Fruit fly (Drosophila melanogaster) whole organism, embryonic: ENCODE data around the gene CG14000.

Experiments
- CG10209 ChIP-seq: fragments of 200-800 bp; sonication (Bioruptor generic); optimal IDR thresholded peaks from 3 replicates; lab custom pipeline; 2017; ENCODE audit warnings: missing biosample characterization, mild to moderate bottlenecking, missing genetic modification characterization, missing genetic modification reagents
- CG11723 ChIP-seq: fragments of 200-800 bp; sonication (Bioruptor generic); optimal IDR thresholded peaks from 2 replicates; lab custom pipeline; 2017; ENCODE audit warnings: missing biosample characterization, mild to moderate bottlenecking, missing genetic modification characterization
- CG12769 ChIP-seq: fragments of 200-800 bp; sonication (Bioruptor generic); optimal IDR thresholded peaks from 2 replicates; lab custom pipeline; 2019; ENCODE audit warnings: missing biosample characterization, mild to moderate bottlenecking, missing genetic modification characterization, moderate library complexity
- CG15269 ChIP-seq: fragments of 200-800 bp; sonication (Bioruptor generic); optimal IDR thresholded peaks from 2 replicates; lab custom pipeline; 2018; ENCODE audit warnings: missing biosample characterization, mild to moderate bottlenecking, missing genetic modification characterization, moderate library complexity
- CG17385 ChIP-seq: fragments of 200-800 bp; sonication (Bioruptor generic); optimal IDR thresholded peaks from 3 replicates; lab custom pipeline; 2018; ENCODE audit warnings: missing biosample characterization, mild to moderate bottlenecking, missing genetic modification characterization
- CG17829 ChIP-seq: fragments of 200-800 bp; optimal IDR thresholded peaks from 2 replicates; lab custom pipeline; 2019; ENCODE audit warnings: missing biosample characterization, mild to moderate bottlenecking, missing genetic modification characterization, moderate library complexity
- CG4404 ChIP-seq: fragments of 200-800 bp; sonication (Bioruptor generic); IDR thresholded peaks from 2 replicates; pipeline ENCODE4 v1.3.6; 2022; ENCODE audit warnings: missing biosample characterization, missing genetic modification characterization
- CG6683 ChIP-seq: fragments of 200-800 bp; sonication (Bioruptor generic); optimal IDR thresholded peaks from 2 replicates; lab custom pipeline; 2017; ENCODE audit warnings: missing biosample characterization, mild to moderate bottlenecking, missing genetic modification characterization, missing genetic modification reagents
- CG6854 ChIP-seq: fragments of 200-800 bp; sonication (Bioruptor generic); optimal IDR thresholded peaks from 3 replicates; lab custom pipeline; 2017; ENCODE audit warnings: missing biosample characterization, mild to moderate bottlenecking, missing genetic modification characterization
- CG7745 ChIP-seq: fragments of 200-800 bp; sonication (Bioruptor generic); optimal IDR thresholded peaks from 2 replicates; lab custom pipeline; 2018; ENCODE audit warnings: missing biosample characterization, mild to moderate bottlenecking, missing genetic modification characterization, moderate library complexity
- CG7963 ChIP-seq: fragments of 200-800 bp; sonication (Bioruptor generic); IDR thresholded peaks from 3 replicates; pipeline ENCODE4 v1.3.6; 2022; ENCODE audit warnings: missing biosample characterization, missing genetic modification characterization; ENCODE audit not compliant: partially characterized antibody
- CG8388 ChIP-seq: fragments of 200-800 bp; sonication (Bioruptor generic); optimal IDR thresholded peaks from 2 replicates; lab custom pipeline; 2019; ENCODE audit warnings: missing biosample characterization, mild to moderate bottlenecking, missing genetic modification characterization, moderate library complexity
- CG8924 ChIP-seq: fragments of 200-800 bp; optimal IDR thresholded peaks from 3 replicates; lab custom pipeline; 2019; ENCODE audit warnings: missing biosample characterization, mild to moderate bottlenecking, missing genetic modification characterization, moderate library complexity
- CG9727 ChIP-seq: fragments of 200-800 bp; sonication (Bioruptor generic); optimal IDR thresholded peaks from 3 replicates; lab custom pipeline; 2017; ENCODE audit warnings: missing biosample characterization, mild to moderate bottlenecking, missing genetic modification characterization
- Camta ChIP-seq: fragments of 200-800 bp; sonication (Bioruptor generic); optimal IDR thresholded peaks from 2 replicates; lab custom pipeline; 2016; ENCODE audit warnings: missing biosample characterization, missing genetic modification characterization
- D ChIP-seq, 2 experiments: fragments of 200-800 bp in 1 of 2; fragments of >200 bp in 1 of 2; sonication (Bioruptor generic) in 1 of 2; optimal IDR thresholded peaks; 2 replicates in 1 of 2; 3 replicates in 1 of 2; lab custom pipeline; 2017; ENCODE audit warnings: mild to moderate bottlenecking in 1 of 2, missing biosample characterization in 1 of 2, missing genetic modification characterization in 1 of 2, missing genetic modification reagents in 1 of 2
- Deaf1 ChIP-seq: fragments of 200-800 bp; optimal IDR thresholded peaks from 3 replicates; lab custom pipeline; 2019; ENCODE audit warnings: missing biosample characterization, mild to moderate bottlenecking, missing genetic modification characterization, moderate library complexity
- Dll ChIP-seq: fragments of 200-800 bp; sonication (Bioruptor generic); IDR thresholded peaks from 4 replicates; pipeline ENCODE4 v1.3.6; 2022; ENCODE audit warnings: missing biosample characterization, missing genetic modification characterization; ENCODE audit not compliant: partially characterized antibody
- Dref ChIP-seq: fragments of 200-800 bp; sonication (Bioruptor generic); IDR thresholded peaks from 2 replicates; pipeline ENCODE4 v1.3.6; 2022; ENCODE audit warnings: missing biosample characterization, missing genetic modification characterization
- Eip74EF ChIP-seq, 2 experiments: fragments of 200-800 bp in 1 of 2; fragments of >200 bp in 1 of 2; sonication (Bioruptor generic) in 1 of 2; optimal IDR thresholded peaks; 2 replicates each; lab custom pipeline; 2017 to 2019; ENCODE audit warnings: missing biosample characterization in 2 of 2, missing genetic modification characterization in 2 of 2, mild to moderate bottlenecking in 1 of 2, moderate library complexity in 1 of 2
- Ets97D ChIP-seq: fragments of 200-800 bp; sonication (Bioruptor generic); optimal IDR thresholded peaks from 3 replicates; lab custom pipeline; 2016; ENCODE audit warnings: missing biosample characterization, missing genetic modification characterization
- Mes4 ChIP-seq: fragments of 200-800 bp; sonication (Bioruptor generic); optimal IDR thresholded peaks from 2 replicates; lab custom pipeline; 2016; ENCODE audit warnings: missing biosample characterization, missing genetic modification characterization
- NFAT ChIP-seq: fragments of 200-800 bp; sonication (Bioruptor generic); IDR thresholded peaks from 2 replicates; pipeline ENCODE4 v1.3.6; 2022; ENCODE audit warnings: missing biosample characterization, missing genetic modification characterization
- Oaz ChIP-seq: fragments of 200-800 bp; sonication (Bioruptor generic); IDR thresholded peaks from 2 replicates; pipeline ENCODE4 v1.3.6; 2022; ENCODE audit warnings: missing biosample characterization, missing genetic modification characterization
- Poxn ChIP-seq: fragments of 200-800 bp; sonication (Bioruptor generic); IDR thresholded peaks from 2 replicates; pipeline ENCODE4 v1.3.6; 2022; ENCODE audit warnings: missing biosample characterization, missing genetic modification characterization
- Six4 ChIP-seq: fragments of 200-800 bp; sonication (Bioruptor generic); optimal IDR thresholded peaks from 2 replicates; lab custom pipeline; 2016; ENCODE audit warnings: missing biosample characterization, missing genetic modification characterization
- abd-A ChIP-seq: fragments of 200-800 bp; sonication (Bioruptor generic); optimal IDR thresholded peaks from 3 replicates; lab custom pipeline; 2019; ENCODE audit warnings: missing biosample characterization, mild to moderate bottlenecking, missing genetic modification characterization, moderate library complexity
- chinmo ChIP-seq: fragments of 200-800 bp; sonication (Bioruptor generic); IDR thresholded peaks from 4 replicates; pipeline ENCODE4 v1.3.6; 2022; ENCODE audit warnings: missing biosample characterization, missing genetic modification characterization; ENCODE audit not compliant: partially characterized antibody
- da ChIP-seq: fragments of 200-800 bp; sonication (Bioruptor generic); optimal IDR thresholded peaks from 2 replicates; lab custom pipeline; 2016; ENCODE audit warnings: missing biosample characterization, missing genetic modification characterization
- dysf ChIP-seq: fragments of 200-800 bp; sonication (Bioruptor generic); IDR thresholded peaks from 3 replicates; pipeline ENCODE4 v1.3.6; 2022; ENCODE audit warnings: missing biosample characterization, missing genetic modification characterization
- fd3F ChIP-seq: fragments of 200-800 bp; sonication (Bioruptor generic); optimal IDR thresholded peaks from 2 replicates; lab custom pipeline; 2018; ENCODE audit warnings: missing biosample characterization, mild to moderate bottlenecking, missing genetic modification characterization, moderate library complexity
- gcm ChIP-seq: fragments of 200-800 bp; sonication (Bioruptor generic); optimal IDR thresholded peaks from 2 replicates; lab custom pipeline; 2019; ENCODE audit warnings: missing biosample characterization, mild to moderate bottlenecking, missing genetic modification characterization, moderate library complexity
- ind ChIP-seq: fragments of 200-800 bp; sonication (Bioruptor generic); optimal IDR thresholded peaks from 3 replicates; lab custom pipeline; 2016; ENCODE audit warnings: missing biosample characterization, missing genetic modification characterization
- oc ChIP-seq: fragments of 200-800 bp; sonication (Bioruptor generic); optimal IDR thresholded peaks from 2 replicates; lab custom pipeline; 2018; ENCODE audit warnings: missing biosample characterization, mild to moderate bottlenecking, missing genetic modification characterization, moderate library complexity
- onecut ChIP-seq: fragments of 200-800 bp; sonication (Bioruptor generic); IDR thresholded peaks from 2 replicates; pipeline ENCODE4 v1.3.6; 2022; ENCODE audit warnings: missing biosample characterization, missing genetic modification characterization
- pb ChIP-seq: fragments of 200-800 bp; sonication (Bioruptor generic); optimal IDR thresholded peaks from 3 replicates; lab custom pipeline; 2016; ENCODE audit warnings: missing biosample characterization, missing genetic modification characterization
- phol ChIP-seq: fragments of 200-800 bp; sonication (Bioruptor generic); optimal IDR thresholded peaks from 3 replicates; lab custom pipeline; 2018; ENCODE audit warnings: missing biosample characterization, mild to moderate bottlenecking, missing genetic modification characterization, moderate library complexity
- pita ChIP-seq: fragments of 200-800 bp; sonication (Bioruptor generic); optimal IDR thresholded peaks from 2 replicates; lab custom pipeline; 2017; ENCODE audit warnings: missing biosample characterization, mild to moderate bottlenecking, missing genetic modification characterization
- sd ChIP-seq: fragments of 200-800 bp; sonication (Bioruptor generic); optimal IDR thresholded peaks from 3 replicates; lab custom pipeline; 2018; ENCODE audit warnings: missing biosample characterization, mild to moderate bottlenecking, missing genetic modification characterization, moderate library complexity
- ssp ChIP-seq: fragments of 200-800 bp; sonication (Bioruptor generic); IDR thresholded peaks from 2 replicates; pipeline ENCODE4 v1.3.6; 2022; ENCODE audit warnings: missing biosample characterization, missing genetic modification characterization
- tll ChIP-seq, 2 experiments: fragments of 200-800 bp in 1 of 2; fragments of >200 bp in 1 of 2; sonication (Bioruptor generic) in 1 of 2; optimal IDR thresholded peaks; 2 replicates each; lab custom pipeline; 2017 to 2019; ENCODE audit warnings: missing biosample characterization in 2 of 2, missing genetic modification characterization in 2 of 2, mild to moderate bottlenecking in 1 of 2, moderate library complexity in 1 of 2
- vvl ChIP-seq: fragments of 200-800 bp; sonication (Bioruptor generic); IDR thresholded peaks from 2 replicates; pipeline ENCODE4 v1.3.6; 2022; ENCODE audit warnings: missing biosample characterization, missing genetic modification characterization
- z ChIP-seq: fragments of 200-800 bp; sonication (Bioruptor generic); IDR thresholded peaks from 3 replicates; pipeline ENCODE4 v1.3.6; 2022; ENCODE audit warnings: missing biosample characterization, missing genetic modification characterization
- zen ChIP-seq: fragments of 200-800 bp; sonication (Bioruptor generic); optimal IDR thresholded peaks from 3 replicates; lab custom pipeline; 2018; ENCODE audit warnings: missing biosample characterization, mild to moderate bottlenecking, missing genetic modification characterization, moderate library complexity
- zen2 ChIP-seq: fragments of 200-800 bp; sonication (Bioruptor generic); IDR thresholded peaks from 3 replicates; pipeline ENCODE4 v1.3.6; 2022; ENCODE audit warnings: missing biosample characterization, missing genetic modification characterization; ENCODE audit not compliant: partially characterized antibody

CG14000 gene

DNA sequence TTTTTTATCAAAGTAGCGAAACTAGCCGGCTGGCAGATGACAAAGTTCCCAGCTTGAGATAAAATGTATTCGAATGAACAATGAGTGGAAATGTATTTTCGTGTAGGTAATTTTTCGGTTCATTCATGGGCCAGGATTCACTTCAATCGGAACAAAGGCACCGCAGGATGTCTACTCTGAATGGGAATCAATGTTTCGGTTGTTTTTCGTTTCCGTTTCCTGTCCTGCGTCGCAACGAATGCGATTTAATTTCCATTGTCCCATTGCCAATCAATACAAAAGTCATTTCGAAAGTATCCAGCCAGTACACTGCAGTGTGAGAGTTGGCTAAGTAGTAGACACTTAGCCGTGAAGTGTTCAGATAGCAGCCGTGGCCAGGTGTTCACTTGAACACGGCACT, 19.5 kb downstream of the CG14000 start:
- peak; percentile 91 for TF ChIP-seq D (optimal IDR thresholded peaks at IDR 0.05; lab: Kevin White, UChicago)
- no peak for TF ChIP-seq D (GFP tag; optimal IDR thresholded peaks at IDR 0.05; lab: Kevin White, UChicago)
- TF ChIP-seq tll (GFP tag; optimal IDR thresholded peaks at IDR 0.05; lab: Kevin White, UChicago): peak in 1 of 2 experiments; percentile 24
- TF ChIP-seq onecut: no peak
- TF ChIP-seq NFAT: no peak
- TF ChIP-seq zen: peak; percentile 69
- TF ChIP-seq pita (GFP tag; lab: Kevin White, UChicago): no peak
- TF ChIP-seq gcm (GFP tag; lab: Kevin White, UChicago): no peak
- no peak for TF ChIP-seq Dref (GFP tag; lab: Robert Waterston, UW)

DNA sequence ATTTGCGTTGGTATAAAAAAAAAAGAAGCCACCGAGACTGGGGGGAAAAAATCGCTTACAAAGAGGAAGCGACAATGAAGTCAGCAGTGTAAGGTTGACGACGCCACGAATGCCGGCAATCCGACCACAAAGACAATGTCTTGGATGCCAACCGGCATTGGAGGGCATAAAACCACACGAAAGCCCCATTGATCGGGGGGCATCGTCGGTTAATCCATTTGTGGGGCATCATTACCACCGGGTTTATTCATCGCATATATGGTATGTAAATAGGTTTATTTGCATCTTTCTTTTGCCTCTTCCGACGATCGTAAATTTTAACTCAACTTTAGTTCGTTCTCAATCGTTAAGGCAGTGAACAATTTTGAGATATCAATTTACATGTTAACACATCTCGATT, 23.1 kb downstream of the CG14000 start:
- TF ChIP-seq chinmo: peak; percentile 63; the same call in 1 of the 4 replicates
- no peak for TF ChIP-seq pita (GFP tag; lab: Kevin White, UChicago)
- no peak for TF ChIP-seq CG15269 (tag; lab: Kevin White, UChicago)
- no peak for TF ChIP-seq dysf
- TF ChIP-seq abd-A (tag; lab: Kevin White, UChicago): peak; percentile 24
- TF ChIP-seq z (GFP tag; lab: Robert Waterston, UW): 0 out of 3 replicates have a peak, but pooled peaks have one; percentile 44
- TF ChIP-seq Deaf1 (tag; lab: Kevin White, UChicago): peak; percentile 27
- peak in 1 of 2 experiments; percentile 55 for TF ChIP-seq Eip74EF (GFP tag; optimal IDR thresholded peaks at IDR 0.05; lab: Kevin White, UChicago)
- TF ChIP-seq CG10209 (GFP tag; lab: Kevin White, UChicago): no peak
- no peak for TF ChIP-seq CG6854 (GFP tag; lab: Kevin White, UChicago)
- 0 out of 3 replicates have a peak, but pooled peaks have one; percentile 1 for TF ChIP-seq zen2
- TF ChIP-seq CG12769 (tag; lab: Kevin White, UChicago): peak; percentile 33
- no peak for TF ChIP-seq CG4404 (GFP tag; lab: Robert Waterston, UW)
- peak; percentile 77 for TF ChIP-seq sd
- TF ChIP-seq Six4 (GFP tag; lab: Kevin White, UChicago): no peak
- peak; percentile 10 for TF ChIP-seq pb (GFP tag; lab: Kevin White, UChicago)
- TF ChIP-seq vvl (GFP tag; lab: Robert Waterston, UW): peak; percentile 84
- TF ChIP-seq oc (tag; lab: Kevin White, UChicago): peak; percentile 72
- no peak for TF ChIP-seq Dll (GFP tag; lab: Robert Waterston, UW)

DNA sequence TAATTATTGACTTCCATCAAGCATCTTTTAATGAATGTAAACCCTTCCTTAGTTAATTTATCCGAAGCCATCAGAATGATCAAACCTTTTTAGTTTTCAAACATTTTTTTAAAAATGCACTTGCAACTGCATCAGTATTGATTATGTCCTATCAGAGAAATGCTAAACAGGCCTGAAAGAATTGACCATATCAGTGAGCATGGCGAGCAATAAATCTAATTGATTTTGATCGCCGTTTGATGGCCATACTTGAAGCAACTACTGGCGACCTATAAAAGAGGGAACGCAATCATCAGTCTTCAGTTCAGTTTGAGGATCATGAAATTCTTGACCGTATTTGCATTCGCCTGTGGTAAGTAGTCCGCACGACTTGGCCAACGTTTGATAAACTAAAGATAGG, 24.4 kb downstream of the CG14000 start, which contains the start of gene CG9029:
TSS of gene CG9029 (plus strand) at position 301 of the 400 bp plus-strand sequence.
- TF ChIP-seq Camta (GFP tag; lab: Kevin White, UChicago): no peak
- no peak for TF ChIP-seq phol (tag; lab: Kevin White, UChicago)
- no peak for TF ChIP-seq Poxn
- TF ChIP-seq CG7963: no peak
- no peak for TF ChIP-seq ind (GFP tag; lab: Kevin White, UChicago)
- no peak for TF ChIP-seq da (GFP tag; lab: Kevin White, UChicago)
- no peak for TF ChIP-seq CG17385
- no peak for TF ChIP-seq Oaz (GFP tag; lab: Robert Waterston, UW)
- TF ChIP-seq CG7745 (tag; lab: Kevin White, UChicago): no peak
- no peak for TF ChIP-seq fd3F
- TF ChIP-seq CG8388: no peak
- TF ChIP-seq Mes4 (GFP tag; lab: Kevin White, UChicago): no peak
- TF ChIP-seq CG6683 (GFP tag; lab: Kevin White, UChicago): no peak
- TF ChIP-seq ssp (GFP tag; lab: Robert Waterston, UW): no peak
- TF ChIP-seq CG17829 (tag; lab: Kevin White, UChicago): no peak
- no peak for TF ChIP-seq CG11723 (GFP tag; lab: Kevin White, UChicago)
- no peak for TF ChIP-seq CG8924
- no peak for TF ChIP-seq CG9727 (GFP tag; lab: Kevin White, UChicago)
- no peak for TF ChIP-seq z (GFP tag; lab: Robert Waterston, UW)
- no peak for TF ChIP-seq Ets97D (GFP tag; lab: Kevin White, UChicago)
